Worm (Caenorhabditis elegans) whole organism, late embryonic: ENCODE measurements around the gene haf-1.

Experiments used
- C08G9.2 ChIP-seq: sonication (generic microtip); optimal IDR thresholded peaks from 2 replicates; lab custom pipeline; 2016; ENCODE audit warnings: mild to moderate bottlenecking, missing genetic modification characterization, moderate library complexity, missing compliant biosample characterization
- C38D4.7 ChIP-seq: fragments of 200-800 bp; sonication (Bioruptor generic); optimal IDR thresholded peaks from 2 replicates; lab custom pipeline; 2018; ENCODE audit warnings: mild to moderate bottlenecking, missing genetic modification characterization, moderate library complexity, missing compliant biosample characterization
- K09A11.1 ChIP-seq: sonication (generic microtip); optimal IDR thresholded peaks from 2 replicates; lab custom pipeline; 2017; ENCODE audit warnings: antibody characterized with exemption, mild to moderate bottlenecking, missing genetic modification characterization, missing compliant biosample characterization; ENCODE audit not compliant: insufficient read depth
- ceh-22 ChIP-seq: sonication (generic microtip); optimal IDR thresholded peaks from 2 replicates; lab custom pipeline; 2017; ENCODE audit warnings: missing biosample characterization, missing genetic modification characterization
- ceh-24 ChIP-seq: sonication (generic microtip); optimal IDR thresholded peaks from 2 replicates; lab custom pipeline; 2016; ENCODE audit warnings: mild to moderate bottlenecking, missing genetic modification characterization, missing compliant biosample characterization
- ceh-30 ChIP-seq: fragments of 150-350 bp; optimal IDR thresholded peaks from 2 replicates; lab custom pipeline; 2014; ENCODE audit warnings: missing biosample characterization, missing genetic modification characterization
- ceh-31 ChIP-seq: sonication (generic microtip); optimal IDR thresholded peaks from 2 replicates; lab custom pipeline; 2016; ENCODE audit warnings: missing genetic modification characterization, missing compliant biosample characterization
- ceh-34 ChIP-seq: sonication (generic microtip); optimal IDR thresholded peaks from 2 replicates; lab custom pipeline; 2016; ENCODE audit warnings: mild to moderate bottlenecking, missing genetic modification characterization, missing compliant biosample characterization
- ceh-48 ChIP-seq: sonication (generic microtip); optimal IDR thresholded peaks from 2 replicates; lab custom pipeline; 2016; ENCODE audit warnings: missing genetic modification characterization, inconsistent platforms, missing compliant biosample characterization
- ceh-9 ChIP-seq: sonication (generic microtip); optimal IDR thresholded peaks from 2 replicates; lab custom pipeline; 2016; ENCODE audit warnings: mild to moderate bottlenecking, missing genetic modification characterization, inconsistent platforms, missing compliant biosample characterization
- elt-2 ChIP-seq: sonication (generic microtip); optimal IDR thresholded peaks from 2 replicates; lab custom pipeline; 2016; ENCODE audit warnings: missing genetic modification reagents, missing genetic modification characterization, missing compliant biosample characterization
- eyg-1 ChIP-seq: sonication (generic microtip); optimal IDR thresholded peaks from 2 replicates; lab custom pipeline; 2016; ENCODE audit warnings: missing genotype, missing genetic modification characterization, missing compliant biosample characterization
- fax-1 ChIP-seq: sonication (generic microtip); optimal IDR thresholded peaks from 2 replicates; lab custom pipeline; 2016; ENCODE audit warnings: missing genotype, missing genetic modification characterization, missing compliant biosample characterization
- fkh-10 ChIP-seq: fragments of 150-350 bp; optimal IDR thresholded peaks from 2 replicates; lab custom pipeline; 2014; ENCODE audit warnings: missing biosample characterization, missing genetic modification reagents, missing genetic modification characterization
- hlh-30 ChIP-seq: sonication (generic microtip); optimal IDR thresholded peaks from 2 replicates; lab custom pipeline; 2017; ENCODE audit warnings: antibody characterized with exemption, missing genetic modification characterization, missing compliant biosample characterization; ENCODE audit not compliant: insufficient read depth
- hlh-6 ChIP-seq: sonication (generic microtip); optimal IDR thresholded peaks from 2 replicates; lab custom pipeline; 2016; ENCODE audit warnings: missing genotype, missing genetic modification characterization, missing compliant biosample characterization
- madf-2 ChIP-seq: sonication (generic microtip); optimal IDR thresholded peaks from 2 replicates; lab custom pipeline; 2017; ENCODE audit warnings: missing genetic modification characterization, missing compliant biosample characterization
- mec-3 ChIP-seq: sonication (generic microtip); optimal IDR thresholded peaks from 2 replicates; lab custom pipeline; 2016; ENCODE audit warnings: borderline replicate concordance, missing genetic modification characterization, missing compliant biosample characterization
- nfya-1 ChIP-seq: sonication (generic microtip); optimal IDR thresholded peaks from 2 replicates; lab custom pipeline; 2017; ENCODE audit warnings: missing genetic modification characterization, mild to moderate bottlenecking, missing compliant biosample characterization, antibody characterized with exemption, moderate library complexity
- nhr-11 ChIP-seq: fragments of 150-350 bp; optimal IDR thresholded peaks from 2 replicates; lab custom pipeline; 2014; ENCODE audit warnings: missing biosample characterization, missing genetic modification characterization
- npax-4 ChIP-seq: sonication (generic microtip); optimal IDR thresholded peaks from 2 replicates; lab custom pipeline; 2016; ENCODE audit warnings: missing genetic modification characterization, missing compliant biosample characterization
- odd-2 ChIP-seq: sonication (generic microtip); optimal IDR thresholded peaks from 2 replicates; lab custom pipeline; 2017; ENCODE audit warnings: antibody characterized with exemption, mild to moderate bottlenecking, missing genetic modification characterization, missing compliant biosample characterization
- pag-3 ChIP-seq: sonication (generic microtip); optimal IDR thresholded peaks from 2 replicates; lab custom pipeline; 2016; ENCODE audit warnings: missing compliant biosample characterization, missing genetic modification characterization, borderline replicate concordance
- pha-4 ChIP-seq: fragments of 150-350 bp; optimal IDR thresholded peaks from 2 replicates; lab custom pipeline; 2018; ENCODE audit warnings: missing biosample characterization, missing genetic modification reagents, missing genetic modification characterization
- pqm-1 ChIP-seq: sonication (generic microtip); optimal IDR thresholded peaks from 2 replicates; lab custom pipeline; 2016; ENCODE audit warnings: missing genetic modification characterization, missing compliant biosample characterization
- rnt-1 ChIP-seq: sonication (generic microtip); optimal IDR thresholded peaks from 2 replicates; lab custom pipeline; 2016; ENCODE audit warnings: missing genetic modification characterization, missing compliant biosample characterization
- sox-4 ChIP-seq: sonication (generic microtip); optimal IDR thresholded peaks from 2 replicates; lab custom pipeline; 2017; ENCODE audit warnings: mild to moderate bottlenecking, missing genetic modification characterization, inconsistent platforms, missing compliant biosample characterization
- syd-9 ChIP-seq: sonication (generic microtip); optimal IDR thresholded peaks from 2 replicates; lab custom pipeline; 2016; ENCODE audit warnings: mild to moderate bottlenecking, missing genetic modification characterization, moderate library complexity, missing compliant biosample characterization
- tbx-2 ChIP-seq: sonication (generic microtip); optimal IDR thresholded peaks from 2 replicates; lab custom pipeline; 2016; ENCODE audit warnings: missing genetic modification characterization, missing compliant biosample characterization
- unc-42 ChIP-seq: sonication (generic microtip); optimal IDR thresholded peaks from 2 replicates; lab custom pipeline; 2016; ENCODE audit warnings: missing genotype, missing genetic modification characterization, missing compliant biosample characterization
- unc-55 ChIP-seq: sonication (generic microtip); optimal IDR thresholded peaks from 2 replicates; lab custom pipeline; 2017; ENCODE audit warnings: missing biosample characterization, missing genetic modification reagents, missing genetic modification characterization
- ztf-16 ChIP-seq: sonication (generic microtip); optimal IDR thresholded peaks from 2 replicates; lab custom pipeline; 2017; ENCODE audit warnings: missing genetic modification characterization, missing compliant biosample characterization

haf-1 gene

ce11 chrIV:17376127-17376526 lies at the start of gene haf-1:
TSS of gene haf-1 (plus strand) at chrIV:17376427.
- TF ChIP-seq sox-4 (tag; lab: Kevin White, UChicago) (no peak), ceh-22 (tag; lab: Kevin White, UChicago) (no peak), mec-3 (no peak), pag-3 (tag; lab: Kevin White, UChicago) (no peak), fax-1 (tag; lab: Kevin White, UChicago) (no peak)

- peak; percentile 3 for TF ChIP-seq ceh-31 (tag; lab: Kevin White, UChicago)
- peak; percentile 88 for TF ChIP-seq ceh-48 (tag; lab: Kevin White, UChicago)
- peak; percentile 73 for TF ChIP-seq unc-42 (tag; lab: Kevin White, UChicago)
- TF ChIP-seq hlh-6 (tag; lab: Kevin White, UChicago) = no peak
Measured at ce11 chrIV:17328834-17329233, 47.4 kb upstream of the haf-1 start, which contains the start of gene ceh-88. TSS of gene ceh-88 (plus strand) at chrIV:17329188.

- TF ChIP-seq nhr-11 (no peak), npax-4 (tag; lab: Kevin White, UChicago) (no peak), unc-42 (tag; lab: Kevin White, UChicago) (peak; percentile 62), ztf-16 (no peak)
Measured at ce11 chrIV:17331100-17331577, 45.1 kb upstream of the haf-1 start, which contains the start of gene C49C3.6. TSS of gene C49C3.6 (plus strand) at chrIV:17331527.

- TF ChIP-seq fkh-10 (GFP tag; lab: Kevin White, UChicago) (no peak), ceh-24 (tag; lab: Kevin White, UChicago) (no peak), odd-2 (tag; lab: Kevin White, UChicago) (no peak), hlh-6 (tag; lab: Kevin White, UChicago) (no peak), npax-4 (tag; lab: Kevin White, UChicago) (no peak), ztf-16 (no peak), ceh-9 (tag; lab: Kevin White, UChicago) (no peak), unc-42 (tag; lab: Kevin White, UChicago) (no peak)
Measured at ce11 chrIV:17332261-17332660, 44.0 kb upstream of the haf-1 start, which contains the start of gene C49C3.7. TSS of gene C49C3.7 (plus strand) at chrIV:17332561.

ce11 chrIV:17333542-17334281 lies 42.5 kb upstream of the haf-1 start, which contains the start of gene C49C3.15:
TSS of gene C49C3.15 (plus strand) at chrIV:17334231.
- TF ChIP-seq C38D4.7 (GFP tag; lab: Kevin White, UChicago) (no peak), hlh-30 (tag; lab: Kevin White, UChicago) (peak; percentile 77), madf-2 (tag; lab: Kevin White, UChicago) (no peak), pha-4 (no peak), odd-2 (tag; lab: Kevin White, UChicago) (no peak), C08G9.2 (tag; lab: Kevin White, UChicago) (no peak), unc-55 (GFP tag; lab: Kevin White, UChicago) (peak; percentile 38), tbx-2 (tag; lab: Kevin White, UChicago) (no peak), fax-1 (tag; lab: Kevin White, UChicago) (no peak), ceh-30 (tag; lab: Kevin White, UChicago) (no peak), ceh-31 (tag; lab: Kevin White, UChicago) (peak; percentile 21), nfya-1 (tag; lab: Kevin White, UChicago) (peak; percentile 15), pqm-1 (no peak)

ce11 chrIV:17335031-17335430 lies 41.2 kb upstream of the haf-1 start, which contains the start of gene C49C3.8:
TSS of gene C49C3.8 (plus strand) at chrIV:17335203.
- TF ChIP-seq syd-9 (tag; lab: Kevin White, UChicago) (no peak), K09A11.1 (tag; lab: Kevin White, UChicago) (no peak), ceh-24 (tag; lab: Kevin White, UChicago) (no peak), elt-2 (no peak), eyg-1 (tag; lab: Kevin White, UChicago) (no peak), rnt-1 (no peak), ceh-34 (no peak), ceh-48 (tag; lab: Kevin White, UChicago) (peak; percentile 45)
